Worm (Caenorhabditis elegans): ENCODE results near the gene T16G1.4.
A peak's percentile ranks its signal among the peaks of the same experiment; 100 is the strongest.

DNA sequence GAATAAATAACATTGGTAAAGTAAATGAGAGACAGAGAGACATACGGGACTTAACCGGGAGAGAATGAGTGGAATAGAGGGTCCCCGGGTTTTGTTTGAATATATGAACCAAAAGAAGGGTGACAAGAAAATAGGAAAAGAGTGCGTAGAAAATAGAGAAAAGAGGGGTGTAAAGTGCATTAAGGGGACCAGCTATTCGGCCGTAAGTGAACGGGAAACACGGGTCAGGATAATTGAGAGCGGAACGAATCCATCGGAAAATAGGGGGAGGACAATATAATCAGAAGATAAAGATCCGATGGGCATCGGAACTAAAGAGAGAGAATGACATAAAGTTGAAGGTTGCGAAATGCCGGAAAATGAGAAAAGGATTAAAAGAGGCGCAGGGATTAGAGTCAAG, 44.3 kb downstream of the T16G1.4 start:
- TF ChIP-seq unc-42 (tag; optimal IDR thresholded peaks at IDR 0.05) = peak; percentile 92
- TF ChIP-seq pha-4 (tag; optimal IDR thresholded peaks at IDR 0.05) = no peak
- no peak for TF ChIP-seq hlh-30 (tag; optimal IDR thresholded peaks at IDR 0.05; ENCODE audit: insufficient read depth)
- TF ChIP-seq nfya-1 (tag; optimal IDR thresholded peaks at IDR 0.05) = no peak

Data from whole organism, late embryonic.